Fruit fly (Drosophila melanogaster) whole organism, adult: ENCODE data around the gene CG31342.

Experiments used
- CG11617 ChIP-seq: fragments of 200-800 bp; sonication (Bioruptor generic); optimal IDR thresholded peaks from 2 replicates; lab custom pipeline; 2017; ENCODE audit warnings: mild to moderate bottlenecking, missing biosample characterization, missing genetic modification reagents, missing genetic modification characterization
- CG12768 ChIP-seq: fragments of 200-800 bp; sonication (Bioruptor generic); optimal IDR thresholded peaks from 2 replicates; lab custom pipeline; 2017; ENCODE audit warnings: missing biosample characterization, missing genetic modification characterization, mild to moderate bottlenecking, moderate library complexity, missing genetic modification reagents
- CG14711 ChIP-seq: fragments of 200-800 bp; sonication (Bioruptor generic); optimal IDR thresholded peaks from 2 replicates; lab custom pipeline; 2018; ENCODE audit warnings: missing biosample characterization, mild to moderate bottlenecking, missing genetic modification characterization, moderate library complexity
- CG1620 ChIP-seq: fragments of 200-800 bp; sonication (Bioruptor generic); optimal IDR thresholded peaks from 2 replicates; lab custom pipeline; 2016; ENCODE audit warnings: missing biosample characterization, missing genetic modification characterization
- CG33017 ChIP-seq: fragments of 200-800 bp; sonication (Bioruptor generic); optimal IDR thresholded peaks from 2 replicates; lab custom pipeline; 2018; ENCODE audit warnings: missing biosample characterization, mild to moderate bottlenecking, missing genetic modification characterization, moderate library complexity
- CG5204 ChIP-seq: fragments of 200-800 bp; sonication (Bioruptor generic); optimal IDR thresholded peaks from 2 replicates; lab custom pipeline; 2016; ENCODE audit warnings: missing biosample characterization, missing genetic modification characterization
- CG7045 ChIP-seq: fragments of 200-800 bp; sonication (Bioruptor generic); optimal IDR thresholded peaks from 2 replicates; lab custom pipeline; 2017; ENCODE audit warnings: missing biosample characterization, mild to moderate bottlenecking, missing genetic modification characterization
- CG7101 ChIP-seq: fragments of 200-800 bp; sonication (Bioruptor generic); optimal IDR thresholded peaks from 2 replicates; lab custom pipeline; 2018; ENCODE audit warnings: missing biosample characterization, mild to moderate bottlenecking, missing genetic modification characterization, moderate library complexity
- Clk ChIP-seq: fragments of 200-800 bp; sonication (Bioruptor generic); optimal IDR thresholded peaks from 2 replicates; lab custom pipeline; 2017; ENCODE audit warnings: missing biosample characterization, missing genetic modification characterization
- Crg-1 ChIP-seq: fragments of 200-800 bp; sonication (Bioruptor generic); optimal IDR thresholded peaks from 2 replicates; lab custom pipeline; 2016; ENCODE audit warnings: missing biosample characterization, missing genetic modification characterization
- Hr96 ChIP-seq: fragments of 200-800 bp; sonication (Bioruptor generic); optimal IDR thresholded peaks from 2 replicates; lab custom pipeline; 2016; ENCODE audit warnings: missing biosample characterization, missing genetic modification characterization
- Mnt ChIP-seq: fragments of 200-800 bp; sonication (Bioruptor generic); optimal IDR thresholded peaks from 2 replicates; lab custom pipeline; 2016; ENCODE audit warnings: missing biosample characterization, mild to moderate bottlenecking, missing genetic modification characterization
- bab1 ChIP-seq: fragments of 200-800 bp; sonication (Bioruptor generic); optimal IDR thresholded peaks from 3 replicates; lab custom pipeline; 2019; ENCODE audit warnings: missing biosample characterization, mild to moderate bottlenecking, missing genetic modification characterization, moderate library complexity
- cic ChIP-seq: fragments of 200-800 bp; sonication (Bioruptor generic); optimal IDR thresholded peaks from 2 replicates; lab custom pipeline; 2017; ENCODE audit warnings: missing biosample characterization, mild to moderate bottlenecking, missing genetic modification characterization, moderate library complexity
- cnc ChIP-seq, 2 experiments: fragments of >200 bp; optimal IDR thresholded peaks; 2 replicates each; lab custom pipeline; 2017
- kay ChIP-seq: fragments of 200-800 bp; sonication (Bioruptor generic); peaks from one replicate; lab custom pipeline; 2016; ENCODE audit warnings: missing biosample characterization, missing genetic modification characterization, borderline replicate concordance
- ovo ChIP-seq: fragments of 200-800 bp; sonication (Bioruptor generic); optimal IDR thresholded peaks from 2 replicates; lab custom pipeline; 2016; ENCODE audit warnings: missing biosample characterization, missing genetic modification characterization
- pad ChIP-seq: fragments of 200-800 bp; sonication (Bioruptor generic); optimal IDR thresholded peaks from 3 replicates; lab custom pipeline; 2017; ENCODE audit warnings: missing biosample characterization, missing genetic modification characterization, mild to moderate bottlenecking, moderate library complexity, missing genetic modification reagents
- tj ChIP-seq: fragments of 200-800 bp; sonication (Bioruptor generic); optimal IDR thresholded peaks from 3 replicates; lab custom pipeline; 2017; ENCODE audit warnings: missing biosample characterization, mild to moderate bottlenecking, missing genetic modification characterization, moderate library complexity
- toe ChIP-seq: fragments of 200-800 bp; sonication (Bioruptor generic); optimal IDR thresholded peaks from 2 replicates; lab custom pipeline; 2016; ENCODE audit warnings: missing biosample characterization, missing genetic modification characterization

CG31342 gene

dm6 chr3R:12985828-12986530 is at the start of gene CG31342:
CG31342 (plus strand) TSS chr3R:12986041.
- TF ChIP-seq cic (GFP tag; lab: Kevin White, UChicago): no peak
- peak; percentile 70 for TF ChIP-seq bab1 (GFP tag; lab: Kevin White, UChicago)
- TF ChIP-seq kay: no peak
- TF ChIP-seq toe (GFP tag; lab: Kevin White, UChicago): no peak
- no peak for TF ChIP-seq Hr96 (GFP tag; lab: Kevin White, UChicago)
- TF ChIP-seq tj (GFP tag; lab: Kevin White, UChicago): peak; percentile 5
- peak; percentile 40 for TF ChIP-seq CG7045 (GFP tag; lab: Kevin White, UChicago)
- TF ChIP-seq CG33017 (tag; lab: Kevin White, UChicago): peak; percentile 50
- TF ChIP-seq CG11617 (GFP tag; lab: Kevin White, UChicago): peak; percentile 34
- no peak for TF ChIP-seq ovo
- TF ChIP-seq Mnt (GFP tag; lab: Kevin White, UChicago): no peak
- TF ChIP-seq Crg-1 (GFP tag; lab: Kevin White, UChicago): no peak
- TF ChIP-seq CG14711 (tag; lab: Kevin White, UChicago): peak; percentile 59
- no peak for TF ChIP-seq CG5204 (GFP tag; lab: Kevin White, UChicago)
- TF ChIP-seq CG1620: no peak
- TF ChIP-seq Clk (GFP tag; lab: Kevin White, UChicago): no peak
- peak; percentile 59 for TF ChIP-seq CG7101
- no peak for TF ChIP-seq pad (GFP tag; lab: Kevin White, UChicago)
- no peak for TF ChIP-seq CG12768
- no peak for TF ChIP-seq cnc (optimal IDR thresholded peaks at IDR 0.05; lab: Kevin White, UChicago)

dm6 chr3R:12957388-12957787 is 28.5 kb upstream of the CG31342 start:
- TF ChIP-seq toe (GFP tag; lab: Kevin White, UChicago) (no peak), CG1620 (no peak), CG7101 (no peak), kay (no peak), Hr96 (GFP tag; lab: Kevin White, UChicago) (no peak), Crg-1 (GFP tag; lab: Kevin White, UChicago) (no peak), ovo (no peak)

- TF ChIP-seq CG12768 (no peak), kay (no peak), CG14711 (tag; lab: Kevin White, UChicago) (no peak)
Observed at dm6 chr3R:12960227-12960626, 25.6 kb upstream of the CG31342 start.

- TF ChIP-seq CG7045 (GFP tag; lab: Kevin White, UChicago): no peak
- TF ChIP-seq kay: no peak
- TF ChIP-seq CG11617 (GFP tag; lab: Kevin White, UChicago): no peak
- TF ChIP-seq toe (GFP tag; lab: Kevin White, UChicago): peak; percentile 38
- TF ChIP-seq cic (GFP tag; lab: Kevin White, UChicago): no peak
- peak; percentile 29 for TF ChIP-seq Hr96 (GFP tag; lab: Kevin White, UChicago)
- TF ChIP-seq Crg-1 (GFP tag; lab: Kevin White, UChicago): peak; percentile 5
- TF ChIP-seq CG14711 (tag; lab: Kevin White, UChicago): peak; percentile 63
- TF ChIP-seq bab1 (GFP tag; lab: Kevin White, UChicago): peak; percentile 54
- peak; percentile 20 for TF ChIP-seq CG7101
- TF ChIP-seq CG1620: peak; percentile 53
- peak; percentile 64 for TF ChIP-seq tj (GFP tag; lab: Kevin White, UChicago)
- peak; percentile 27 for TF ChIP-seq CG5204 (GFP tag; lab: Kevin White, UChicago)
- no peak for TF ChIP-seq ovo
- peak; percentile 18 for TF ChIP-seq Mnt (GFP tag; lab: Kevin White, UChicago)
- no peak for TF ChIP-seq pad (GFP tag; lab: Kevin White, UChicago)
- no peak for TF ChIP-seq CG12768
Observed at dm6 chr3R:12960929-12961855, 24.6 kb upstream of the CG31342 start, which contains the start of gene Spc25. Spc25 (plus strand) TSS chr3R:12961745.

dm6 chr3R:12962612-12963011 is 23.2 kb upstream of the CG31342 start:
- no peak for TF ChIP-seq CG1620
- no peak for TF ChIP-seq ovo
- TF ChIP-seq pad (GFP tag; lab: Kevin White, UChicago): no peak
- TF ChIP-seq Clk (GFP tag; lab: Kevin White, UChicago): no peak
- TF ChIP-seq kay: no peak
- TF ChIP-seq CG14711 (tag; lab: Kevin White, UChicago): no peak
- TF ChIP-seq Mnt (GFP tag; lab: Kevin White, UChicago): no peak
- no peak for TF ChIP-seq CG7045 (GFP tag; lab: Kevin White, UChicago)
- TF ChIP-seq cnc (optimal IDR thresholded peaks at IDR 0.05; lab: Kevin White, UChicago): no peak
- TF ChIP-seq CG11617 (GFP tag; lab: Kevin White, UChicago): no peak
- TF ChIP-seq CG7101: no peak
- TF ChIP-seq Crg-1 (GFP tag; lab: Kevin White, UChicago): no peak
- TF ChIP-seq toe (GFP tag; lab: Kevin White, UChicago): no peak
- TF ChIP-seq bab1 (GFP tag; lab: Kevin White, UChicago): no peak

- TF ChIP-seq ovo: no peak
- TF ChIP-seq CG5204 (GFP tag; lab: Kevin White, UChicago): no peak
- no peak for TF ChIP-seq toe (GFP tag; lab: Kevin White, UChicago)
- TF ChIP-seq tj (GFP tag; lab: Kevin White, UChicago): no peak
- TF ChIP-seq CG14711 (tag; lab: Kevin White, UChicago): no peak
- TF ChIP-seq CG1620: no peak
- TF ChIP-seq CG7045 (GFP tag; lab: Kevin White, UChicago): no peak
- TF ChIP-seq Crg-1 (GFP tag; lab: Kevin White, UChicago): no peak
- no peak for TF ChIP-seq Mnt (GFP tag; lab: Kevin White, UChicago)
- TF ChIP-seq Clk (GFP tag; lab: Kevin White, UChicago): no peak
- TF ChIP-seq bab1 (GFP tag; lab: Kevin White, UChicago): no peak
- TF ChIP-seq cnc (optimal IDR thresholded peaks at IDR 0.05; lab: Kevin White, UChicago): no peak
- TF ChIP-seq CG7101: no peak
- no peak for TF ChIP-seq CG33017 (tag; lab: Kevin White, UChicago)
- no peak for TF ChIP-seq cic (GFP tag; lab: Kevin White, UChicago)
- no peak for TF ChIP-seq CG11617 (GFP tag; lab: Kevin White, UChicago)
- no peak for TF ChIP-seq pad (GFP tag; lab: Kevin White, UChicago)
- TF ChIP-seq CG12768: no peak
- TF ChIP-seq kay: no peak
Observed at dm6 chr3R:12963491-12963890, 22.4 kb upstream of the CG31342 start, which contains the start of gene Cyp304a1. Cyp304a1 (plus strand) TSS chr3R:12963791.
